Worm (Caenorhabditis elegans): ENCODE measurements around the gene C39E9.12.

DNA sequence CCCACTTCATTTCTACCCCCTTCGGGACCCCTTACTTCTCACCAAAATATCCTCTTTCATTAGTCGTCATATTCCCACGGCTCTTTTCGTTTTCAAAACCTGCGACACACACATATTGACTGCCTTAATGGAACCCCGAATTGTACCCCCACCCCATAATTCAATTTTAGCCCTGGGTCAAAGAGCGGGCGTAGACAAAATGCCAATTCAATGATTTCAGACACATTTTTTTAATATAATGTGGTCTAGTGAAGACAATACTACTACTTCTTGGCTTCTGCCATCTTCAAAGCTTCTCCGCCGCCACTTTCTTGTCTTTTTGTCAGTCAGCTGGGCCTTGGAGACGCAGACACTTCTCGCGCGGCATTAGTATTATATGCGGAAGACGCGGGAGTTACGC is 33.9 kb downstream of the C39E9.12 start:
- no peak for TF ChIP-seq xbp-1 (tag; optimal IDR thresholded peaks at IDR 0.05)
- no peak for TF ChIP-seq snpc-4 (tag; optimal IDR thresholded peaks at IDR 0.05)
- no peak for TF ChIP-seq fkh-10 (GFP tag; optimal IDR thresholded peaks at IDR 0.05)
- TF ChIP-seq fos-1 (tag; optimal IDR thresholded peaks at IDR 0.05): no peak
- no peak for TF ChIP-seq alr-1 (tag; optimal IDR thresholded peaks at IDR 0.05; ENCODE audit: borderline replicate concordance)
- no peak for TF ChIP-seq nhr-85 (tag)
- no peak for TF ChIP-seq unc-62 (GFP tag; optimal IDR thresholded peaks at IDR 0.05)
- TF ChIP-seq zag-1 (tag; optimal IDR thresholded peaks at IDR 0.05): no peak
- TF ChIP-seq lin-15B (tag; optimal IDR thresholded peaks at IDR 0.05): no peak
- no peak for TF ChIP-seq ets-5 (GFP tag; IDR thresholded peaks at IDR 0.05)
- no peak for TF ChIP-seq lin-39 (tag; optimal IDR thresholded peaks at IDR 0.05)
- TF ChIP-seq lin-35 (GFP tag; optimal IDR thresholded peaks at IDR 0.05): no peak

All from whole organism, L1 larva.